Worm (Caenorhabditis elegans): ENCODE measurements around the gene oxi-1.

DNA sequence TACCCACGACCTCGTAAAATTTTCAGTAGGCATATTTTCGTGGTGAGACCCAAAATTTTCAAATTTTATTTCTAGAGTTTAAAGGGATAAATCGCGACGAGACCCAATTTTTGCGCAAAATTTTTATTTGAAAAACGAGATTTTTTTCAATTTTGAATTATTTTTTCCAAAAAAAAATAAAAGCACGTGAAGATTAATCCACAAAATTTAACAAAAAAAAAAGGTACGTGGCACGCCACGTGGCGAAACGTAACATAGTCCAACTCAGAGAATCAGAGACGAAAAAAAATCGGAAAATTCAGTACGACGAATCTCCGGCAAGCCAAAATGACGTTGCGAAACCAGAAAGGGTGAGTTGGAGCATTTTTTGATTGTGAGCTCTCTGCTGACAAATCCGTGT is 17.0 kb downstream of the oxi-1 start, which contains the start of gene C44B9.2:
- TF ChIP-seq ces-1 (GFP tag; optimal IDR thresholded peaks at IDR 0.05) (no peak), fkh-8 (tag; optimal IDR thresholded peaks at IDR 0.05) (no peak), dpl-1 (GFP tag; optimal IDR thresholded peaks at IDR 0.05) (no peak), lsy-2 (tag; optimal IDR thresholded peaks at IDR 0.05) (no peak), elt-3 (tag; optimal IDR thresholded peaks at IDR 0.05) (no peak), lin-15B (tag; optimal IDR thresholded peaks at IDR 0.05) (no peak)

Measured in whole organism, L1 larva.